Worm (Caenorhabditis elegans) whole organism, young adult: Measurements from ENCODE around the gene pgm-3.

Source experiments
- F33H1.4 ChIP-seq: fragments of 200-800 bp; sonication (Bioruptor generic); IDR thresholded peaks from 2 replicates; pipeline ENCODE4 v1.3.6; 2022; ENCODE audit warnings: missing genetic modification reagents, missing genetic modification characterization, missing compliant biosample characterization
- F57A8.1 ChIP-seq: fragments of 200-800 bp; sonication (Bioruptor generic); optimal IDR thresholded peaks from 2 replicates; lab custom pipeline; 2018; ENCODE audit warnings: mild to moderate bottlenecking, missing genetic modification characterization, moderate library complexity, missing compliant biosample characterization
- aptf-3 ChIP-seq: fragments of 200-800 bp; sonication (Bioruptor generic); IDR thresholded peaks from 2 replicates; pipeline ENCODE4 v1.3.6; 2022; ENCODE audit warnings: missing genetic modification characterization, missing compliant biosample characterization
- dpl-1 ChIP-seq: fragments of 150-350 bp; optimal IDR thresholded peaks from 2 replicates; lab custom pipeline; 2014; ENCODE audit warnings: missing biosample characterization, missing genetic modification reagents, missing genetic modification characterization
- ekl-4 ChIP-seq: fragments of 200-800 bp; sonication (Bioruptor generic); IDR thresholded peaks from 2 replicates; pipeline ENCODE4 v1.3.6; 2022; ENCODE audit warnings: missing genetic modification reagents, missing genetic modification characterization, missing compliant biosample characterization
- ets-4 ChIP-seq: fragments of 200-800 bp; sonication (Bioruptor generic); optimal IDR thresholded peaks from 2 replicates; lab custom pipeline; 2018; ENCODE audit warnings: mild to moderate bottlenecking, missing genetic modification characterization, missing compliant biosample characterization
- hmg-20 ChIP-seq: fragments of 200-800 bp; sonication (Bioruptor generic); IDR thresholded peaks from 2 replicates; pipeline ENCODE4 v1.3.6; 2022; ENCODE audit warnings: missing genetic modification reagents, missing genetic modification characterization, missing compliant biosample characterization
- mxl-1 ChIP-seq: sonication (generic microtip); optimal IDR thresholded peaks from 2 replicates; lab custom pipeline; 2016; ENCODE audit warnings: missing genetic modification characterization, missing compliant biosample characterization
- snpc-1.3 ChIP-seq: sonication (generic microtip); optimal IDR thresholded peaks from 2 replicates; lab custom pipeline; 2017; ENCODE audit warnings: missing genetic modification characterization, mild to moderate bottlenecking, missing compliant biosample characterization, antibody characterized with exemption, moderate library complexity, missing genotype, missing genetic modification reagents; ENCODE audit not compliant: insufficient read depth
- somi-1 ChIP-seq: fragments of 200-800 bp; sonication (Bioruptor generic); optimal IDR thresholded peaks from 2 replicates; lab custom pipeline; 2018; ENCODE audit warnings: mild to moderate bottlenecking, missing genetic modification characterization, missing compliant biosample characterization
- ztf-25 ChIP-seq: fragments of 200-800 bp; sonication (Bioruptor generic); IDR thresholded peaks from 2 replicates; pipeline ENCODE4 v1.3.6; 2022; ENCODE audit warnings: missing genetic modification reagents, missing genetic modification characterization, missing compliant biosample characterization

- no peak for TF ChIP-seq aptf-3
- no peak for TF ChIP-seq hmg-20 (GFP tag; lab: Robert Waterston, UW)
- TF ChIP-seq snpc-1.3 (tag; lab: Kevin White, UChicago), result no peak
- no peak for TF ChIP-seq ets-4 (GFP tag; lab: Kevin White, UChicago)
- TF ChIP-seq F33H1.4 (GFP tag; lab: Robert Waterston, UW), result no peak
- no peak for TF ChIP-seq F57A8.1
- TF ChIP-seq mxl-1 (tag; lab: Kevin White, UChicago), result no peak
- TF ChIP-seq somi-1 (GFP tag; lab: Kevin White, UChicago), result no peak
- TF ChIP-seq ekl-4 (GFP tag; lab: Robert Waterston, UW), result no peak
- TF ChIP-seq ztf-25 (GFP tag; lab: Robert Waterston, UW), result no peak
- no peak for TF ChIP-seq dpl-1 (GFP tag; lab: Kevin White, UChicago)
Observed at ce11 chrIV:8758620-8759019, 33.1 kb downstream of the pgm-3 start.
